Worm (Caenorhabditis elegans): ENCODE data around the gene R160.4.
"Not testable (repeated sequence)": the region's sequence is repeated elsewhere in the genome, so short reads cannot be mapped to it uniquely, and the experiment has no call there.

R160.4 gene

DNA sequence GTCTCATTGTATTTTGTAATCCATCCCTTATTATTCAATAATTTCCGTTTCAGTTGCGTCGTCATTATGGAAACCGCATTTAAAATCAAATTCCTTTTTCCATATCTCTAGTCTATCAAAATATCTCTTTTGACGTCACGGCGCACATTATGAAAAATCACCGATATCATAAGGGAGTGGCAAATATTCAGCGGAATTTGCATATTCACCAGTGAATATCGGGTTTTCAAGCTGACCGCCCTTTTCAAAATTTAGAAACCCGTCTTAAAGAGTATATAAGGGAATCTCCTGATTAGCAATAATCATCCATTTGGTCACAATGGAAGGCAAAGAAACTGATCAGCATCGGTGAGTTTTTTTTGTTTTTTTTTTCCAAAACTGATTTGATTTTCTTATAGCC is 15.4 kb downstream of the R160.4 start, which contains the start of gene col-165:
Gene col-165 (plus strand): TSS at position 301 of the 400 bp plus-strand sequence.
- TF ChIP-seq ztf-1 (GFP tag; conservative IDR thresholded peaks at IDR 0.05) (no peak), elt-1 (tag; optimal IDR thresholded peaks at IDR 0.05) (no peak), ztf-11 (tag; optimal IDR thresholded peaks at IDR 0.05) (no peak), lsy-2 (tag; optimal IDR thresholded peaks at IDR 0.05) (no peak), C34F6.9 (tag; optimal IDR thresholded peaks at IDR 0.05) (no peak)

- no peak for TF ChIP-seq nhr-25 (tag; optimal IDR thresholded peaks at IDR 0.05)
- TF ChIP-seq ceh-82 (tag; optimal IDR thresholded peaks at IDR 0.05): no peak
- no peak for TF ChIP-seq skn-1 (tag; optimal IDR thresholded peaks at IDR 0.05)
- TF ChIP-seq nhr-129 (tag; optimal IDR thresholded peaks at IDR 0.05): no peak
- no peak for TF ChIP-seq lsy-2 (tag; optimal IDR thresholded peaks at IDR 0.05)
- no peak for TF ChIP-seq F13H6.1 (tag; optimal IDR thresholded peaks at IDR 0.05)
- TF ChIP-seq mbf-1 (tag; optimal IDR thresholded peaks at IDR 0.05): no peak
- TF ChIP-seq peb-1 (tag; optimal IDR thresholded peaks at IDR 0.05): no peak
- TF ChIP-seq nhr-23 (tag; optimal IDR thresholded peaks at IDR 0.05): no peak
- TF ChIP-seq alr-1 (tag; optimal IDR thresholded peaks at IDR 0.05): no peak
- TF ChIP-seq lin-39 (tag; optimal IDR thresholded peaks at IDR 0.05): no peak
- no peak for TF ChIP-seq unc-55 (GFP tag; optimal IDR thresholded peaks at IDR 0.05)
- TF ChIP-seq gmeb-1 (tag; optimal IDR thresholded peaks at IDR 0.05): no peak
- no peak for TF ChIP-seq sma-3 (GFP tag; optimal IDR thresholded peaks at IDR 0.05)
- TF ChIP-seq fos-1 (tag; optimal IDR thresholded peaks at IDR 0.05): no peak
- no peak for TF ChIP-seq ztf-11 (tag; optimal IDR thresholded peaks at IDR 0.05)
- no peak for TF ChIP-seq nhr-11 (tag; optimal IDR thresholded peaks at IDR 0.05)
- TF ChIP-seq lin-13 (GFP tag; optimal IDR thresholded peaks at IDR 0.05): no peak
- no peak for TF ChIP-seq ztf-4 (tag; optimal IDR thresholded peaks at IDR 0.05)
- no peak for TF ChIP-seq unc-62 (GFP tag; optimal IDR thresholded peaks at IDR 0.05)
Observed at ce11 chrX:4350198-4350597, 18.5 kb downstream of the R160.4 start, which contains the start of gene F14H12.2. TSS of gene F14H12.2 (plus strand) at chrX:4350498.

- TF ChIP-seq nhr-21 (tag; optimal IDR thresholded peaks at IDR 0.05) (no peak), blmp-1 (tag; optimal IDR thresholded peaks at IDR 0.05; ENCODE audit: insufficient read depth) (no peak)
Observed at ce11 chrX:4343915-4344314, 24.8 kb downstream of the R160.4 start, which contains the start of gene F14H12.3. TSS of gene F14H12.3 (plus strand) at chrX:4344215.

- TF ChIP-seq unc-62 (GFP tag; optimal IDR thresholded peaks at IDR 0.05) (no peak), sem-4 (tag; optimal IDR thresholded peaks at IDR 0.05) (no peak), ceh-82 (tag; optimal IDR thresholded peaks at IDR 0.05) (no peak), ceh-16 (tag; optimal IDR thresholded peaks at IDR 0.05) (no peak), unc-39 (tag; optimal IDR thresholded peaks at IDR 0.05) (no peak), sma-3 (GFP tag; optimal IDR thresholded peaks at IDR 0.05) (no peak), ztf-11 (tag; optimal IDR thresholded peaks at IDR 0.05) (no peak), fos-1 (tag; optimal IDR thresholded peaks at IDR 0.05) (no peak), ZK546.5 (tag; optimal IDR thresholded peaks at IDR 0.05) (no peak), elt-3 (tag; optimal IDR thresholded peaks at IDR 0.05) (no peak), aly-2 (tag; optimal IDR thresholded peaks at IDR 0.05) (no peak), snpc-4 (tag; optimal IDR thresholded peaks at IDR 0.05) (no peak), peb-1 (tag; optimal IDR thresholded peaks at IDR 0.05) (no peak)
Observed at ce11 chrX:4342730-4343129, 26.0 kb downstream of the R160.4 start.

- not testable (repeated sequence) for TF ChIP-seq nhr-23, C34F6.9, nhr-10 (tag; optimal IDR thresholded peaks at IDR 0.05)
Observed at ce11 chrX:4339332-4339731, 29.4 kb downstream of the R160.4 start, which contains the start of gene cst-1. TSS of gene cst-1 (plus strand) at chrX:4339632.

DNA sequence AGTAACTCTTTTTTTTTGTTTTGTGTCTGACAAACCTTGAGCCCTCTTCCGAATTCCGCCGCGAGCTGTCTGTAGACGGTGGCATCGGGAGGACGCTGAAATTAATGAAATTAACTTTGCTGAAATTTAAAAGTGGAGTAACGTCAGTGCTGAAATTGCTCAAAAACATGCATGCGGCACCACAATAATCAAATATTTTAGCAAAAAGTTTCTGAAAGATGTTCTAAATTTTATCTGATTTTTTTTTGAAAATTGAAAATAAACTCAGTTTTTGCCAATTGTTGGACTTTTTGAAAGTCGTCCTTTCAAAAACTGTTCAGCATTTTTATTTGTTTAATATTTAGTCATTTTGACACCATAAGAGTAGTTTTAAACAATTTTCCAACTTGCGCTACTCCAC is 32.8 kb downstream of the R160.4 start, which contains the start of gene cst-2:
Gene cst-2 (minus strand): TSS at position 101 of the 400 bp plus-strand sequence.
- not testable (repeated sequence) for TF ChIP-seq zag-1, nhr-23, ztf-4 (tag; optimal IDR thresholded peaks at IDR 0.05)
